Worm (Caenorhabditis elegans) whole organism, young adult: ENCODE measurements around the gene sel-11.
A peak's percentile ranks its signal among the peaks of the same experiment; 100 is the strongest.

Experiments
- B0336.3 ChIP-seq: fragments of 200-800 bp; sonication (Bioruptor generic); IDR thresholded peaks from 2 replicates; pipeline ENCODE4 v1.3.6; 2022; ENCODE audit warnings: missing genetic modification characterization, missing compliant biosample characterization
- F22D6.2 ChIP-seq: sonication (generic microtip); optimal IDR thresholded peaks from 2 replicates; lab custom pipeline; 2016; ENCODE audit warnings: mild to moderate bottlenecking, missing genetic modification characterization, missing compliant biosample characterization
- F37B4.10 ChIP-seq: fragments of 200-800 bp; sonication (Bioruptor generic); IDR thresholded peaks from 2 replicates; pipeline ENCODE4 v1.3.6; 2022; ENCODE audit warnings: missing genetic modification characterization, missing compliant biosample characterization
- F52B5.7 ChIP-seq: sonication (generic microtip); optimal IDR thresholded peaks from 2 replicates; lab custom pipeline; 2016; ENCODE audit warnings: mild to moderate bottlenecking, missing genetic modification characterization, missing compliant biosample characterization
- F55B11.4 ChIP-seq: sonication (generic microtip); optimal IDR thresholded peaks from 2 replicates; lab custom pipeline; 2016; ENCODE audit warnings: missing compliant biosample characterization, missing genetic modification characterization, borderline replicate concordance; ENCODE audit not compliant: insufficient read depth
- F57C9.4 ChIP-seq: sonication (generic microtip); optimal IDR thresholded peaks from 2 replicates; lab custom pipeline; 2017; ENCODE audit warnings: mild to moderate bottlenecking, missing genetic modification characterization, missing compliant biosample characterization
- K12H6.12 ChIP-seq: fragments of 200-800 bp; sonication (Bioruptor generic); optimal IDR thresholded peaks from 2 replicates; lab custom pipeline; 2018; ENCODE audit warnings: mild to moderate bottlenecking, missing genetic modification characterization, missing compliant biosample characterization
- T07F8.4 ChIP-seq: sonication (generic microtip); optimal IDR thresholded peaks from 2 replicates; lab custom pipeline; 2016; ENCODE audit warnings: mild to moderate bottlenecking, missing genetic modification characterization, moderate library complexity, missing compliant biosample characterization
- Y79H2A.3 ChIP-seq: fragments of 200-800 bp; sonication (Bioruptor generic); conservative IDR thresholded peaks from 2 replicates; pipeline ENCODE4 v1.3.6; 2022; ENCODE audit warnings: missing genetic modification reagents, missing genetic modification characterization, missing compliant biosample characterization
- ZK185.1 ChIP-seq: sonication (generic microtip); optimal IDR thresholded peaks from 2 replicates; lab custom pipeline; 2016; ENCODE audit warnings: mild to moderate bottlenecking, missing genetic modification characterization, missing compliant biosample characterization; ENCODE audit not compliant: poor library complexity, severe bottlenecking
- aptf-2 ChIP-seq: fragments of 200-800 bp; sonication (Bioruptor generic); conservative IDR thresholded peaks from 2 replicates; pipeline ENCODE4 v1.3.6; 2022; ENCODE audit warnings: missing genetic modification reagents, missing genetic modification characterization, missing compliant biosample characterization
- athp-1 ChIP-seq: sonication (generic microtip); optimal IDR thresholded peaks from 2 replicates; lab custom pipeline; 2017; ENCODE audit warnings: mild to moderate bottlenecking, missing genetic modification characterization, missing compliant biosample characterization
- attf-3 ChIP-seq: fragments of 200-800 bp; sonication (Bioruptor generic); conservative IDR thresholded peaks from 2 replicates; pipeline ENCODE4 v1.3.6; 2022; ENCODE audit warnings: missing genetic modification reagents, missing genetic modification characterization, missing compliant biosample characterization
- attf-5 ChIP-seq: fragments of 200-800 bp; sonication (Bioruptor generic); optimal IDR thresholded peaks from 2 replicates; lab custom pipeline; 2018; ENCODE audit warnings: mild to moderate bottlenecking, missing genetic modification characterization, missing compliant biosample characterization
- bed-2 ChIP-seq: fragments of 200-800 bp; sonication (Bioruptor generic); IDR thresholded peaks from 2 replicates; pipeline ENCODE4 v1.3.6; 2022; ENCODE audit warnings: missing genetic modification reagents, missing genetic modification characterization, missing compliant biosample characterization
- cebp-1 ChIP-seq, 2 experiments: fragments of 200-800 bp in 1 of 2; sonication (Bioruptor generic) in 1 of 2; sonication (generic microtip) in 1 of 2; IDR thresholded peaks in 1 of 2; optimal IDR thresholded peaks in 1 of 2; 2 replicates each; pipeline versions ENCODE4 v1.3.6 to Lab custom; 2017 to 2022; ENCODE audit warnings: missing compliant biosample characterization in 2 of 2, missing genetic modification characterization in 2 of 2, mild to moderate bottlenecking in 1 of 2, missing genetic modification reagents in 1 of 2, moderate library complexity in 1 of 2
- cebp-2 ChIP-seq: fragments of 200-800 bp; sonication (Bioruptor generic); IDR thresholded peaks from 2 replicates; pipeline ENCODE4 v1.3.6; 2022; ENCODE audit warnings: missing genetic modification characterization, missing compliant biosample characterization
- chd-7 ChIP-seq: sonication (generic microtip); optimal IDR thresholded peaks from 2 replicates; lab custom pipeline; 2016; ENCODE audit warnings: mild to moderate bottlenecking, missing genetic modification characterization, moderate library complexity, missing compliant biosample characterization
- dpff-1 ChIP-seq: sonication (generic microtip); optimal IDR thresholded peaks from 2 replicates; lab custom pipeline; 2017; ENCODE audit warnings: mild to moderate bottlenecking, missing genetic modification characterization, missing compliant biosample characterization
- egl-44 ChIP-seq: fragments of 200-800 bp; sonication (Bioruptor generic); IDR thresholded peaks from 2 replicates; pipeline ENCODE4 v1.3.6; 2022; ENCODE audit warnings: missing genetic modification reagents, missing genetic modification characterization, missing compliant biosample characterization
- egrh-3 ChIP-seq: fragments of 200-800 bp; sonication (Bioruptor generic); IDR thresholded peaks from 2 replicates; pipeline ENCODE4 v1.3.6; 2022; ENCODE audit warnings: missing genetic modification reagents, missing genetic modification characterization, missing compliant biosample characterization
- fkh-3 ChIP-seq: sonication (generic microtip); optimal IDR thresholded peaks from 2 replicates; lab custom pipeline; 2016; ENCODE audit warnings: mild to moderate bottlenecking, missing genetic modification characterization, missing compliant biosample characterization
- hlh-26 ChIP-seq: fragments of 200-800 bp; sonication (Bioruptor generic); conservative IDR thresholded peaks from 2 replicates; pipeline ENCODE4 v1.3.6; 2022; ENCODE audit warnings: missing genetic modification reagents, missing genetic modification characterization, missing compliant biosample characterization
- hmg-1.2 ChIP-seq: fragments of 200-800 bp; sonication (Bioruptor generic); IDR thresholded peaks from 2 replicates; pipeline ENCODE4 v1.3.6; 2022; ENCODE audit warnings: missing genetic modification reagents, missing genetic modification characterization, missing compliant biosample characterization
- hrde-1 ChIP-seq: sonication (generic microtip); optimal IDR thresholded peaks from 2 replicates; lab custom pipeline; 2016; ENCODE audit warnings: missing genetic modification characterization, mild to moderate bottlenecking, missing compliant biosample characterization, moderate library complexity, missing genotype, missing genetic modification reagents, borderline replicate concordance
- let-607 ChIP-seq, 2 experiments: fragments of 200-800 bp in 1 of 2; sonication (Bioruptor generic) in 1 of 2; sonication (generic microtip) in 1 of 2; optimal IDR thresholded peaks; 2 replicates each; lab custom pipeline; 2016 to 2018; ENCODE audit warnings: mild to moderate bottlenecking in 2 of 2, missing compliant biosample characterization in 2 of 2, missing genetic modification characterization in 2 of 2, moderate library complexity in 2 of 2, missing genotype in 1 of 2
- lin-40 ChIP-seq: sonication (generic microtip); optimal IDR thresholded peaks from 2 replicates; lab custom pipeline; 2016; ENCODE audit warnings: missing genetic modification characterization, mild to moderate bottlenecking, missing compliant biosample characterization, missing genotype, missing genetic modification reagents
- lin-54 ChIP-seq: fragments of 200-800 bp; sonication (Bioruptor generic); optimal IDR thresholded peaks from 2 replicates; lab custom pipeline; 2018; ENCODE audit warnings: mild to moderate bottlenecking, missing genetic modification characterization, missing compliant biosample characterization
- lsl-1 ChIP-seq: fragments of 200-800 bp; sonication (Bioruptor generic); optimal IDR thresholded peaks from 2 replicates; lab custom pipeline; 2018; ENCODE audit warnings: mild to moderate bottlenecking, missing genetic modification characterization, moderate library complexity, missing compliant biosample characterization
- madf-3 ChIP-seq: fragments of 200-800 bp; sonication (Bioruptor generic); IDR thresholded peaks from 2 replicates; pipeline ENCODE4 v1.3.6; 2022; ENCODE audit warnings: missing genetic modification reagents, missing genetic modification characterization, missing compliant biosample characterization
- mcd-1 ChIP-seq: fragments of 200-800 bp; sonication (Bioruptor generic); IDR thresholded peaks from 2 replicates; pipeline ENCODE4 v1.3.6; 2022; ENCODE audit warnings: missing genetic modification reagents, missing genetic modification characterization, missing compliant biosample characterization
- mes-4 ChIP-seq: sonication (generic microtip); optimal IDR thresholded peaks from 2 replicates; lab custom pipeline; 2016; ENCODE audit warnings: missing genotype, missing genetic modification characterization, missing compliant biosample characterization
- mxl-1 ChIP-seq: sonication (generic microtip); optimal IDR thresholded peaks from 2 replicates; lab custom pipeline; 2016; ENCODE audit warnings: missing genetic modification characterization, missing compliant biosample characterization
- nfya-1 ChIP-seq: sonication (generic microtip); optimal IDR thresholded peaks from 2 replicates; lab custom pipeline; 2017; ENCODE audit warnings: antibody characterized with exemption, missing compliant biosample characterization, missing genetic modification characterization, borderline replicate concordance; ENCODE audit not compliant: insufficient read depth
- nfya-2 ChIP-seq: fragments of 200-800 bp; sonication (Bioruptor generic); IDR thresholded peaks from 2 replicates; pipeline ENCODE4 v1.3.6; 2022; ENCODE audit warnings: missing genetic modification reagents, missing genetic modification characterization, missing compliant biosample characterization
- nhr-179 ChIP-seq: sonication (generic microtip); optimal IDR thresholded peaks from 2 replicates; lab custom pipeline; 2016; ENCODE audit warnings: mild to moderate bottlenecking, missing genetic modification characterization, missing compliant biosample characterization
- nhr-80 ChIP-seq: sonication (generic microtip); optimal IDR thresholded peaks from 2 replicates; lab custom pipeline; 2016; ENCODE audit warnings: missing genetic modification characterization, missing compliant biosample characterization
- rec-8 ChIP-seq, 2 experiments: sonication (generic microtip); optimal IDR thresholded peaks; 2 replicates each; lab custom pipeline; 2016; ENCODE audit warnings: mild to moderate bottlenecking in 2 of 2, missing genetic modification characterization in 2 of 2, missing genetic modification reagents in 2 of 2, missing genotype in 2 of 2, missing biosample characterization in 1 of 2, missing compliant biosample characterization in 1 of 2, moderate library complexity in 1 of 2
- repo-1 ChIP-seq: sonication (generic microtip); optimal IDR thresholded peaks from 2 replicates; lab custom pipeline; 2017; ENCODE audit warnings: mild to moderate bottlenecking, missing genetic modification characterization, missing compliant biosample characterization
- snpc-4 ChIP-seq, 5 experiments: fragments of 150-350 bp in 1 of 5; sonication (generic microtip) in 4 of 5; optimal IDR thresholded peaks; 2 replicates each; lab custom pipeline; 2014 to 2018; ENCODE audit warnings: missing genetic modification characterization in 5 of 5, missing biosample characterization in 3 of 5, antibody characterized with exemption in 2 of 5, mild to moderate bottlenecking in 2 of 5, missing compliant biosample characterization in 2 of 5, missing genotype in 2 of 5, moderate library complexity in 2 of 5, missing genetic modification reagents in 1 of 5
- zfh-2 ChIP-seq: fragments of 200-800 bp; sonication (Bioruptor generic); conservative IDR thresholded peaks from 2 replicates; pipeline ENCODE4 v1.3.6; 2022; ENCODE audit warnings: missing genetic modification reagents, missing genetic modification characterization, missing compliant biosample characterization
- ztf-18 ChIP-seq: sonication (generic microtip); optimal IDR thresholded peaks from 2 replicates; lab custom pipeline; 2016; ENCODE audit warnings: missing genotype, mild to moderate bottlenecking, missing genetic modification characterization, missing compliant biosample characterization
- ztf-22 ChIP-seq: fragments of 200-800 bp; sonication (Bioruptor generic); optimal IDR thresholded peaks from 2 replicates; lab custom pipeline; 2018; ENCODE audit warnings: mild to moderate bottlenecking, missing genetic modification characterization, moderate library complexity, missing compliant biosample characterization
- ztf-26 ChIP-seq: sonication (generic microtip); optimal IDR thresholded peaks from 2 replicates; lab custom pipeline; 2017; ENCODE audit warnings: missing genetic modification characterization, missing compliant biosample characterization
- ztf-3 ChIP-seq: fragments of 200-800 bp; sonication (Bioruptor generic); optimal IDR thresholded peaks from 2 replicates; lab custom pipeline; 2018; ENCODE audit warnings: mild to moderate bottlenecking, missing genetic modification characterization, missing compliant biosample characterization

Gene sel-11

ce11 chrV:11799252-11799822, 32.2 kb downstream of the sel-11 start (continued):
- TF ChIP-seq cebp-1 (GFP tag; IDR thresholded peaks at IDR 0.05; lab: Robert Waterston, UW) (no peak), cebp-1 (tag; optimal IDR thresholded peaks at IDR 0.05; lab: Kevin White, UChicago) (peak; percentile 3), mxl-1 (tag; lab: Kevin White, UChicago) (no peak), bed-2 (GFP tag; lab: Robert Waterston, UW) (no peak), hlh-26 (GFP tag; lab: Robert Waterston, UW) (no peak), attf-5 (GFP tag; lab: Kevin White, UChicago) (no peak), ztf-22 (GFP tag; lab: Kevin White, UChicago) (no peak), Y79H2A.3 (no peak), hrde-1 (no peak), egl-44 (GFP tag; lab: Robert Waterston, UW) (peak; percentile 18; the same call in 1 of the 2 replicates), B0336.3 (GFP tag; lab: Robert Waterston, UW) (no peak), nhr-80 (no peak), nfya-2 (no peak), F55B11.4 (no peak), nfya-1 (tag; lab: Kevin White, UChicago) (no peak), lin-54 (GFP tag; lab: Kevin White, UChicago) (no peak), F57C9.4 (tag; lab: Kevin White, UChicago) (no peak), zfh-2 (GFP tag; lab: Robert Waterston, UW) (no peak), ztf-18 (tag; lab: Kevin White, UChicago) (no peak), ZK185.1 (tag; lab: Kevin White, UChicago) (no peak), rec-8 (tag; optimal IDR thresholded peaks at IDR 0.05; lab: Kevin White, UChicago) (no peak), cebp-2 (no peak), K12H6.12 (tag; lab: Kevin White, UChicago) (no peak), attf-3 (GFP tag; lab: Robert Waterston, UW) (no peak), ztf-26 (tag; lab: Kevin White, UChicago) (peak; percentile 91), let-607 (tag; optimal IDR thresholded peaks at IDR 0.05; lab: Kevin White, UChicago) (no peak), F52B5.7 (tag; lab: Kevin White, UChicago) (no peak), nhr-179 (tag; lab: Kevin White, UChicago) (no peak), chd-7 (tag; lab: Kevin White, UChicago) (peak; percentile 66), mes-4 (tag; lab: Kevin White, UChicago) (no peak), madf-3 (GFP tag; lab: Robert Waterston, UW) (0 out of 2 replicates have a peak, but pooled peaks have one; percentile 19), lin-40 (tag; lab: Kevin White, UChicago) (peak; percentile 80), aptf-2 (GFP tag; lab: Robert Waterston, UW) (no peak), repo-1 (tag; lab: Kevin White, UChicago) (no peak), hmg-1.2 (no peak), lsl-1 (GFP tag; lab: Kevin White, UChicago) (no peak), snpc-4 (GFP tag; optimal IDR thresholded peaks at IDR 0.05; lab: Kevin White, UChicago) (no peak), snpc-4 (tag; optimal IDR thresholded peaks at IDR 0.05; lab: Kevin White, UChicago) (no peak), T07F8.4 (tag; lab: Kevin White, UChicago) (no peak), egrh-3 (GFP tag; lab: Robert Waterston, UW) (no peak), F22D6.2 (tag; lab: Kevin White, UChicago) (peak; percentile 81), ztf-3 (GFP tag; lab: Kevin White, UChicago) (no peak), fkh-3 (tag; lab: Kevin White, UChicago) (no peak), dpff-1 (tag; lab: Kevin White, UChicago) (no peak), F37B4.10 (GFP tag; lab: Robert Waterston, UW) (no peak), athp-1 (no peak), mcd-1 (no peak)
- TF ChIP-seq, all 124 proteins: peak for 11
